Worm (Caenorhabditis elegans): ENCODE measurements around the gene fbxa-63.

fbxa-63 gene

DNA sequence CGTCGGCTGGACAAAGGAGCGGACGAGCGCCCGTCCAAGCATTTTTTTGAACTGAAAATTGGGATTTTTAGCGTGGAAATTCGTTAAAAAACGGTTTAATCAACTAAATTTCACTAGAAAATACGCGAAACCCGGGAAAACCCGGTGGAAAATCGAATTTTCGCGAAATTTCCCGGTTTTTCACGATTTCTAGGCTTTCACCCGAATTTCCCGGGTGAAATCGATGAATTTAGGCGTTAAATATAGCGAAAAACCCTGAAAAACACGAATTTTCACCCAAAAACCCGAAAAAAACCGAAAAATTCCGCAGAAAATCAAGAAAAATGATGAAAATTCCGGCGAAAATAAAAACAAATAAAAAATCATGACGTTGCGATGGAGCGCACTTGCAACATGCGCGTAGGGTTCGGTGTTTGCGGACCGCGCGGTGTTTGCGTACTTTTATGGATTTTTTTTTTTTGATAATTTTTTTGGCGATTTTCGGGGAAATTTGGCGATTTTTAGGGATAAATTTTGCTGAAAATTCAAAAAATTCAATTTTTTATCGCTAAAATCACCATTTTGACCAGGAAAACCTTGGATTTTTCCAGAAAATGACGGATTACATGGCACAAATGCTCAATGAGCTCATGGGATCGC, 41.2 kb upstream of the fbxa-63 start, which contains the start of the genes mrpl-45 and Y119D3B.12 (continued):
- no peak for TF ChIP-seq Y53F4B.3 (GFP tag; IDR thresholded peaks at IDR 0.05)
- no peak for TF ChIP-seq pha-4 (tag; optimal IDR thresholded peaks at IDR 0.05)
- TF ChIP-seq dox-1 (GFP tag; IDR thresholded peaks at IDR 0.05): peak; percentile 77
- TF ChIP-seq F37B4.10 (GFP tag; IDR thresholded peaks at IDR 0.05): no peak
- peak in 1 of 3 experiments; percentile 71 for TF ChIP-seq lin-35 (GFP tag; optimal IDR thresholded peaks at IDR 0.05)
- TF ChIP-seq pbrm-1 (GFP tag; IDR thresholded peaks at IDR 0.05): peak; percentile 23; the same call in 1 of the 2 replicates

DNA sequence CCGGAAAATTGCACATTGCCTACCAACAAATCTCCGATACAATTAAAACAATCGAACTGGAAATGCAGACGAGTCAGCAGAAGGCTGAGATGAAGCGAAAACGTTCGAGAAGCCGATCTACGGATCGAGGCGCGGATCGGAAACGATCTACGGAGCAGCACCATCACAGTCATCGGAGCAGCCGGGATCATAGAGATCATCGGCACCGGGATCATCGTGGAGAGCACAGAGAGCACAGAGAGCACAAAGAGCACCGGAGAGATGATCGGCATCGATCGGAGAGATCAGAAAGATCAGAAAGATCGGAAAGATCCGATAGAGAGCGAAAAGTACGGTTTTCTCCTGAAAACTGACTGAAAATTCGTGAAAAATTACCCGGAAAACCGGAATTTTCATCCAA, 37.9 kb upstream of the fbxa-63 start:
- TF ChIP-seq ztf-26 (tag; optimal IDR thresholded peaks at IDR 0.05) (no peak), zfh-2 (GFP tag; conservative IDR thresholded peaks at IDR 0.05) (peak; percentile 71)

DNA sequence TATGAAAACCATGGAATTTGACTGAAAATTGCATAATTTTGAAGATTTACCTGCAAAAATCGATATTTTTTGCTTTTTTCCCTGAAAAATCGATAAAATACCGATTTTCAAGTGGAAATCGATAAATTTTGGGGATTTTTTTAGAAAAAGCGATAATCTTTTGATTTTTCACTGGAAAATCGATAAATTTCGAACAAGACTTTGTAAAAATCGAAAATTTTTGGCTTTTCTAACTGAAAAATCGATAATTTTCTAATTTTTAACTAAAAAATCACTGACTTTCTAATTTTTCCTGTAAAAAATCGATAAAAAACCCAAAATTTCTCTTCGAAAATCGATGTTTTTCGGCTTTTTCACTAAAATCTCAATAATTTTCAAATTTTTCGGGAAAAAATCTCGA, 37.0 kb upstream of the fbxa-63 start:
- no peak for TF ChIP-seq cebp-2 (GFP tag; IDR thresholded peaks at IDR 0.05)
- no peak for TF ChIP-seq madf-6 (GFP tag; IDR thresholded peaks at IDR 0.05)
- no peak for TF ChIP-seq C06A6.2 (GFP tag; conservative IDR thresholded peaks at IDR 0.05)
- no peak for TF ChIP-seq madf-3 (GFP tag; IDR thresholded peaks at IDR 0.05)
- no peak for TF ChIP-seq dox-1 (GFP tag; IDR thresholded peaks at IDR 0.05)
- no peak for TF ChIP-seq B0019.2 (GFP tag; conservative IDR thresholded peaks at IDR 0.05)
- TF ChIP-seq snpc-4 (GFP tag; optimal IDR thresholded peaks at IDR 0.05): no peak
- no peak for TF ChIP-seq snpc-4 (tag; optimal IDR thresholded peaks at IDR 0.05)
- TF ChIP-seq hmg-1.2 (GFP tag; IDR thresholded peaks at IDR 0.05): no peak
- TF ChIP-seq him-1 (tag; optimal IDR thresholded peaks at IDR 0.05): no peak
- no peak for TF ChIP-seq F33H1.4 (GFP tag; IDR thresholded peaks at IDR 0.05)
- no peak for TF ChIP-seq D2030.7 (GFP tag; IDR thresholded peaks at IDR 0.05)
- no peak for TF ChIP-seq ets-4 (GFP tag; optimal IDR thresholded peaks at IDR 0.05)
- TF ChIP-seq lin-26 (GFP tag; IDR thresholded peaks at IDR 0.05): no peak
- no peak for TF ChIP-seq mel-28 (tag; optimal IDR thresholded peaks at IDR 0.05; ENCODE audit: borderline replicate concordance)
- no peak for TF ChIP-seq ceh-40 (GFP tag; IDR thresholded peaks at IDR 0.05)
- no peak for TF ChIP-seq mes-4 (tag; optimal IDR thresholded peaks at IDR 0.05)
- TF ChIP-seq rcor-1 (GFP tag; IDR thresholded peaks at IDR 0.05): no peak
- TF ChIP-seq egrh-3 (GFP tag; IDR thresholded peaks at IDR 0.05): no peak
- no peak for TF ChIP-seq attf-5 (GFP tag; optimal IDR thresholded peaks at IDR 0.05)

DNA sequence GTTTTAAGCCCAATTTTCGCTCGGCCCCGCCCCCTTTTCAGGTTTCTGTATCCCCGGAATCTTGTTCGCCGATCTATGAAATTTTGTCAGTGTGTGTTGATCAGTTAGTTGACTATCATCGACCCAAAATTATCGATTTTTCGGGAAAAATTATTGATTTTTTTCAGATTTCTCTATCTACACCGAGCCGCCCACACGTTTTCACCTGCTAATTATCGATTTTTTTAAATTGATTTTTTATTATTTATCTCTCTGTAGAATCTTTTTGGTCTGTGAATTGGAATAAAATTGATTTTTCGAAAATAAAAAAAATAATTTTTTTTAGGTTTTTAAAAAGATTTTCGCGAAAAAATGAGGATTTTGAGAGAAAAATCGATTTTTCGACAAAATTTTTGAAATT, 36.3 kb upstream of the fbxa-63 start:
- TF ChIP-seq F37B4.10 (GFP tag; IDR thresholded peaks at IDR 0.05): no peak

DNA sequence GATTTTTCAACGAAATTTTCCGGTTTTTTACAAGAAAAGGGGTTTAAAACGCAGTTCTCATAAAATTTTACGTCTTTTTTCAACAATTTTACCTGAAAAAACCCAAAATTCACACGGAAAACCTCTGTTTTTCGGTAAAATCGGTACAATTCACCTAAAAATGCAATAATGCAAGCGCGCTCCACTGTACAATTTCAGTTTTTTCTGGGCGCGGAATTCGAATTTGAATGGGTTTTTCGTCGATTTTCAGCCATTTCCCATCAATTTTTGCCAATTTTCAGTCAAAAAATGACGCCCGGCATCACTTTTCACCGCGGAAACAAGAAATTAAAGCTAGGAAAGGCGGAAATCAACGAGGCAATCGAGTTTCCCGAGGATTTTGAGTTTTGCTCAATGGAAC, 35.5 kb upstream of the fbxa-63 start, which contains the start of gene orc-3:
orc-3 (plus strand) TSS at position 282 of the 400 bp plus-strand sequence.
- TF ChIP-seq B0035.1 (tag; optimal IDR thresholded peaks at IDR 0.05) (no peak), zfh-2 (GFP tag; conservative IDR thresholded peaks at IDR 0.05) (no peak), B0019.2 (GFP tag; conservative IDR thresholded peaks at IDR 0.05) (no peak), F37B4.10 (GFP tag; IDR thresholded peaks at IDR 0.05) (no peak), tlf-1 (GFP tag; optimal IDR thresholded peaks at IDR 0.05) (no peak), B0336.3 (GFP tag; IDR thresholded peaks at IDR 0.05) (no peak), mxl-1 (tag; optimal IDR thresholded peaks at IDR 0.05) (no peak), madf-3 (GFP tag; IDR thresholded peaks at IDR 0.05) (no peak), F10E7.11 (tag; optimal IDR thresholded peaks at IDR 0.05) (no peak), K12H6.12 (tag; optimal IDR thresholded peaks at IDR 0.05) (no peak), ceh-58 (GFP tag; IDR thresholded peaks at IDR 0.05) (no peak), dox-1 (GFP tag; IDR thresholded peaks at IDR 0.05) (no peak), aptf-3 (GFP tag; IDR thresholded peaks at IDR 0.05) (no peak), mcd-1 (GFP tag; IDR thresholded peaks at IDR 0.05) (peak; percentile 91), lin-54 (GFP tag; optimal IDR thresholded peaks at IDR 0.05) (peak; percentile 74), ceh-79 (tag; optimal IDR thresholded peaks at IDR 0.05) (no peak), dpl-1 (GFP tag; optimal IDR thresholded peaks at IDR 0.05) (peak; percentile 39), mes-4 (tag; optimal IDR thresholded peaks at IDR 0.05) (no peak), gei-17 (GFP tag; optimal IDR thresholded peaks at IDR 0.05) (no peak), lin-26 (GFP tag; IDR thresholded peaks at IDR 0.05) (no peak), ztf-25 (GFP tag; IDR thresholded peaks at IDR 0.05) (no peak), xnd-1 (tag; optimal IDR thresholded peaks at IDR 0.05) (no peak), attf-5 (GFP tag; optimal IDR thresholded peaks at IDR 0.05) (peak; percentile 17), ZK185.1 (tag; optimal IDR thresholded peaks at IDR 0.05; ENCODE audit: poor library complexity, severe bottlenecking) (no peak)

Data from whole organism, young adult.